Worm (Caenorhabditis elegans) whole organism, L4 larva: Measurements from ENCODE around the gene C54E10.7.
A peak's percentile ranks its signal among the peaks of the same experiment; 100 is the strongest.

Experiments
- D1046.2 ChIP-seq: fragments of 200-800 bp; sonication (Bioruptor generic); IDR thresholded peaks from 2 replicates; pipeline ENCODE4 v1.3.6; 2022; ENCODE audit warnings: missing genetic modification characterization, missing compliant biosample characterization
- F10B5.3 ChIP-seq: sonication (generic microtip); optimal IDR thresholded peaks from 2 replicates; lab custom pipeline; 2016; ENCODE audit warnings: mild to moderate bottlenecking, missing genetic modification characterization, missing compliant biosample characterization
- F44E2.7 ChIP-seq: fragments of 200-800 bp; sonication (Bioruptor generic); IDR thresholded peaks from 2 replicates; pipeline ENCODE4 v2.1.2; 2022; ENCODE audit warnings: missing genetic modification characterization, missing compliant biosample characterization
- T20F7.1 ChIP-seq: fragments of 200-800 bp; sonication (Bioruptor generic); optimal IDR thresholded peaks from 2 replicates; lab custom pipeline; 2018; ENCODE audit warnings: mild to moderate bottlenecking, missing genetic modification characterization, missing compliant biosample characterization
- T26A8.4 ChIP-seq: fragments of 200-800 bp; sonication (Bioruptor generic); IDR thresholded peaks from 2 replicates; pipeline ENCODE4 v1.3.6; 2022; ENCODE audit warnings: missing genetic modification characterization, missing compliant biosample characterization
- Y48G9A.11 ChIP-seq: fragments of 200-800 bp; sonication (Bioruptor generic); IDR thresholded peaks from 2 replicates; pipeline ENCODE4 v1.3.6; 2022; ENCODE audit warnings: missing genetic modification reagents, missing genetic modification characterization, missing compliant biosample characterization
- aha-1 ChIP-seq: fragments of 150-350 bp; peaks from one replicate; lab custom pipeline; 2014; ENCODE audit warnings: missing biosample characterization, missing genetic modification characterization
- ceh-20 ChIP-seq: fragments of 200-800 bp; sonication (Bioruptor generic); IDR thresholded peaks from 2 replicates; pipeline ENCODE4 v1.3.6; 2022; ENCODE audit warnings: missing genetic modification reagents, missing genetic modification characterization, missing compliant biosample characterization
- ceh-44 ChIP-seq: fragments of 200-800 bp; sonication (Bioruptor generic); IDR thresholded peaks from 2 replicates; pipeline ENCODE4 v1.3.6; 2022; ENCODE audit warnings: missing genetic modification reagents, missing genetic modification characterization, missing compliant biosample characterization
- ceh-62 ChIP-seq: sonication (generic microtip); optimal IDR thresholded peaks from 2 replicates; lab custom pipeline; 2017; ENCODE audit warnings: missing biosample characterization, missing genetic modification characterization
- ceh-82 ChIP-seq: sonication (generic microtip); optimal IDR thresholded peaks from 2 replicates; lab custom pipeline; 2017; ENCODE audit warnings: missing biosample characterization, missing genetic modification characterization
- daf-16 ChIP-seq, 3 experiments: sonication (generic microtip); optimal IDR thresholded peaks; 2 replicates each; lab custom pipeline; 2016 to 2017; ENCODE audit warnings: missing genetic modification characterization in 3 of 3, missing genetic modification reagents in 3 of 3, mild to moderate bottlenecking in 2 of 3, missing compliant biosample characterization in 2 of 3, missing biosample characterization in 1 of 3, moderate library complexity in 1 of 3
- dmd-6 ChIP-seq: fragments of 200-800 bp; sonication (Bioruptor generic); IDR thresholded peaks from 2 replicates; pipeline ENCODE4 v1.3.6; 2022; ENCODE audit warnings: missing genetic modification reagents, missing genetic modification characterization, missing compliant biosample characterization
- dmd-9 ChIP-seq: fragments of 200-800 bp; sonication (Bioruptor generic); IDR thresholded peaks from 2 replicates; pipeline ENCODE4 v1.3.6; 2022; ENCODE audit warnings: missing genetic modification reagents, missing genetic modification characterization, missing compliant biosample characterization
- duxl-1 ChIP-seq: sonication (generic microtip); optimal IDR thresholded peaks from 2 replicates; lab custom pipeline; 2016; ENCODE audit warnings: mild to moderate bottlenecking, missing genetic modification characterization, moderate library complexity, missing compliant biosample characterization; ENCODE audit not compliant: poor library complexity
- egl-27 ChIP-seq: sonication (generic microtip); optimal IDR thresholded peaks from 3 replicates; lab custom pipeline; 2017; ENCODE audit warnings: missing biosample characterization, missing genetic modification reagents, missing genetic modification characterization
- egl-43 ChIP-seq: fragments of 200-800 bp; sonication (Bioruptor generic); IDR thresholded peaks from 2 replicates; pipeline ENCODE4 v1.3.6; 2022; ENCODE audit warnings: missing genetic modification reagents, missing genetic modification characterization, missing compliant biosample characterization
- gei-8 ChIP-seq: fragments of 200-800 bp; sonication (Bioruptor generic); optimal IDR thresholded peaks from 2 replicates; lab custom pipeline; 2018; ENCODE audit warnings: mild to moderate bottlenecking, missing genetic modification characterization, missing compliant biosample characterization
- hif-1 ChIP-seq, 2 experiments: sonication (generic microtip); optimal IDR thresholded peaks; 2 replicates each; lab custom pipeline; 2016 to 2017; ENCODE audit warnings: missing compliant biosample characterization in 2 of 2, missing genetic modification characterization in 2 of 2, missing genetic modification reagents in 2 of 2, missing genotype in 2 of 2, mild to moderate bottlenecking in 1 of 2
- lin-13 ChIP-seq: fragments of 150-350 bp; optimal IDR thresholded peaks from 2 replicates; lab custom pipeline; 2014; ENCODE audit warnings: missing biosample characterization, missing genetic modification reagents, missing genetic modification characterization
- lin-38 ChIP-seq: fragments of 200-800 bp; sonication (Bioruptor generic); IDR thresholded peaks from 2 replicates; pipeline ENCODE4 v1.3.6; 2022; ENCODE audit warnings: missing genetic modification reagents, missing genetic modification characterization, missing compliant biosample characterization
- lin-39 ChIP-seq: fragments of 150-350 bp; optimal IDR thresholded peaks from 2 replicates; lab custom pipeline; 2014; ENCODE audit warnings: missing biosample characterization, missing genetic modification reagents, missing genetic modification characterization
- madf-5 ChIP-seq, 2 experiments: fragments of 200-800 bp; sonication (Bioruptor generic); IDR thresholded peaks; 2 replicates each; pipeline ENCODE4 v1.3.6; 2022; ENCODE audit warnings: missing compliant biosample characterization in 2 of 2, missing genetic modification characterization in 2 of 2
- mdl-1 ChIP-seq, 2 experiments: fragments of 150-350 bp in 1 of 2; sonication (generic microtip) in 1 of 2; optimal IDR thresholded peaks; 2 replicates each; lab custom pipeline; 2014 to 2017; ENCODE audit warnings: missing biosample characterization in 2 of 2, missing genetic modification characterization in 2 of 2
- mep-1 ChIP-seq: fragments of 150-350 bp; sonication (generic microtip); optimal IDR thresholded peaks from 3 replicates; lab custom pipeline; 2014; ENCODE audit warnings: missing biosample characterization, missing genetic modification characterization
- mxl-2 ChIP-seq: fragments of 200-800 bp; sonication (Bioruptor generic); conservative IDR thresholded peaks from 2 replicates; pipeline ENCODE4 v1.3.6; 2022; ENCODE audit warnings: missing genetic modification reagents, missing genetic modification characterization, missing compliant biosample characterization
- mxl-3 ChIP-seq: fragments of 200-800 bp; sonication (Bioruptor generic); optimal IDR thresholded peaks from 2 replicates; lab custom pipeline; 2018; ENCODE audit warnings: mild to moderate bottlenecking, missing genetic modification characterization, missing compliant biosample characterization
- nhr-11 ChIP-seq: fragments of 150-350 bp; optimal IDR thresholded peaks from 2 replicates; lab custom pipeline; 2014; ENCODE audit warnings: missing biosample characterization, missing genetic modification characterization
- nhr-111 ChIP-seq: fragments of 200-800 bp; sonication (Bioruptor generic); optimal IDR thresholded peaks from 2 replicates; lab custom pipeline; 2018; ENCODE audit warnings: mild to moderate bottlenecking, missing genetic modification characterization, missing compliant biosample characterization
- nhr-41 ChIP-seq: fragments of 200-800 bp; sonication (Bioruptor generic); IDR thresholded peaks from 2 replicates; pipeline ENCODE4 v1.3.6; 2022; ENCODE audit warnings: missing genetic modification reagents, missing genetic modification characterization, missing compliant biosample characterization
- nhr-42 ChIP-seq: fragments of 200-800 bp; sonication (Bioruptor generic); IDR thresholded peaks from 2 replicates; pipeline ENCODE4 v1.3.6; 2022; ENCODE audit warnings: missing genetic modification characterization, missing compliant biosample characterization
- nhr-48 ChIP-seq: sonication (generic microtip); optimal IDR thresholded peaks from 2 replicates; lab custom pipeline; 2016; ENCODE audit warnings: mild to moderate bottlenecking, missing genetic modification characterization, missing compliant biosample characterization
- pha-4 ChIP-seq, 2 experiments: fragments of 150-350 bp in 1 of 2; fragments of 200-800 bp in 1 of 2; sonication (Bioruptor generic) in 1 of 2; IDR thresholded peaks in 1 of 2; optimal IDR thresholded peaks in 1 of 2; 2 replicates each; pipeline versions ENCODE4 v1.3.6 to Lab custom; 2014 to 2022; ENCODE audit warnings: missing genetic modification characterization in 2 of 2, missing genetic modification reagents in 2 of 2, missing biosample characterization in 1 of 2, missing compliant biosample characterization in 1 of 2
- pqm-1 ChIP-seq: sonication (generic microtip); optimal IDR thresholded peaks from 2 replicates; lab custom pipeline; 2017; ENCODE audit warnings: missing biosample characterization, missing genetic modification characterization
- rbr-2 ChIP-seq: sonication (generic microtip); optimal IDR thresholded peaks from 2 replicates; lab custom pipeline; 2016; ENCODE audit warnings: missing genotype, missing genetic modification characterization, missing compliant biosample characterization
- set-16 ChIP-seq: fragments of 200-800 bp; sonication (Bioruptor generic); IDR thresholded peaks from 2 replicates; pipeline ENCODE4 v1.3.6; 2022; ENCODE audit warnings: missing genetic modification reagents, missing genetic modification characterization, missing compliant biosample characterization
- skn-1 ChIP-seq: fragments of 150-350 bp; optimal IDR thresholded peaks from 2 replicates; lab custom pipeline; 2014; ENCODE audit warnings: missing biosample characterization, missing genetic modification characterization
- snpc-1.2 ChIP-seq: fragments of 200-800 bp; sonication (Bioruptor generic); IDR thresholded peaks from 2 replicates; pipeline ENCODE4 v1.3.6; 2022; ENCODE audit warnings: missing genetic modification reagents, missing genetic modification characterization, missing compliant biosample characterization
- spr-1 ChIP-seq: sonication (generic microtip); optimal IDR thresholded peaks from 2 replicates; lab custom pipeline; 2016; ENCODE audit warnings: mild to moderate bottlenecking, missing genetic modification characterization, missing compliant biosample characterization
- spr-3 ChIP-seq: fragments of 200-800 bp; sonication (Bioruptor generic); optimal IDR thresholded peaks from 2 replicates; lab custom pipeline; 2018; ENCODE audit warnings: mild to moderate bottlenecking, missing genetic modification characterization, missing compliant biosample characterization
- tra-1 ChIP-seq: fragments of 200-800 bp; sonication (Bioruptor generic); IDR thresholded peaks from 2 replicates; pipeline ENCODE4 v1.3.6; 2022; ENCODE audit warnings: missing genetic modification reagents, missing genetic modification characterization, missing compliant biosample characterization
- unc-130 ChIP-seq: sonication (generic microtip); optimal IDR thresholded peaks from 2 replicates; lab custom pipeline; 2016; ENCODE audit warnings: missing genetic modification reagents, missing genetic modification characterization, missing compliant biosample characterization
- unc-39 ChIP-seq: sonication (generic microtip); optimal IDR thresholded peaks from 2 replicates; lab custom pipeline; 2017; ENCODE audit warnings: missing biosample characterization, missing genetic modification characterization
- unc-62 ChIP-seq, 3 experiments: fragments of 150-350 bp in 1 of 3; sonication (generic microtip); optimal IDR thresholded peaks in 2 of 3; peaks in 1 of 3; 1 replicate in 1 of 3; 2 replicates in 2 of 3; lab custom pipeline; 2014 to 2017; ENCODE audit warnings: missing biosample characterization in 3 of 3, missing genetic modification characterization in 3 of 3, missing genetic modification reagents in 3 of 3, missing genotype in 1 of 3
- zfp-2 ChIP-seq: sonication (generic microtip); optimal IDR thresholded peaks from 2 replicates; lab custom pipeline; 2016; ENCODE audit warnings: mild to moderate bottlenecking, missing genetic modification characterization, missing compliant biosample characterization

C54E10.7 gene

ce11 chrV:18776245-18776737 is 35.2 kb upstream of the C54E10.7 start, which contains the start of gene Y17D7B.4:
Y17D7B.4 (minus strand) TSS chrV:18776687.
- TF ChIP-seq duxl-1 (tag; lab: Kevin White, UChicago) (peak; percentile 57), hif-1 (tag; optimal IDR thresholded peaks at IDR 0.05; lab: Kevin White, UChicago) (no peak), pqm-1 (tag; lab: Kevin White, UChicago) (no peak), nhr-42 (0 out of 2 replicates have a peak, but pooled peaks have one; percentile 51), snpc-1.2 (GFP tag; lab: Robert Waterston, UW) (no peak), mxl-2 (GFP tag; lab: Robert Waterston, UW) (no peak), unc-62 (GFP tag; optimal IDR thresholded peaks at IDR 0.05 in 1 of 2; lab: Kevin White, UChicago) (peak in 1 of 2 experiments; percentile 66), unc-62 (tag; optimal IDR thresholded peaks at IDR 0.05; lab: Kevin White, UChicago) (no peak), D1046.2 (GFP tag; lab: Robert Waterston, UW) (no peak), F10B5.3 (tag; lab: Kevin White, UChicago) (no peak), gei-8 (no peak), Y48G9A.11 (GFP tag; lab: Robert Waterston, UW) (0 out of 2 replicates have a peak, but pooled peaks have one; percentile 9), aha-1 (tag; lab: Kevin White, UChicago) (peak; percentile 95)

- TF ChIP-seq ceh-44 (GFP tag; lab: Robert Waterston, UW), result no peak
- TF ChIP-seq pha-4 (GFP tag; IDR thresholded peaks at IDR 0.05; lab: Robert Waterston, UW), result 0 out of 2 replicates have a peak, but pooled peaks have one; percentile 31
- no peak for TF ChIP-seq pha-4 (tag; optimal IDR thresholded peaks at IDR 0.05; lab: Kevin White, UChicago)
- 0 out of 2 replicates have a peak, but pooled peaks have one; percentile 15 for TF ChIP-seq tra-1 (GFP tag; lab: Robert Waterston, UW)
- no peak for TF ChIP-seq skn-1 (tag; lab: Kevin White, UChicago)
- no peak for TF ChIP-seq nhr-41 (GFP tag; lab: Robert Waterston, UW)
- 0 out of 2 replicates have a peak, but pooled peaks have one; percentile 12 for TF ChIP-seq lin-38 (GFP tag; lab: Robert Waterston, UW)
- no peak for TF ChIP-seq lin-39
- TF ChIP-seq aha-1 (tag; lab: Kevin White, UChicago), result no peak
- 0 out of 2 replicates have a peak, but pooled peaks have one; percentile 17 for TF ChIP-seq egl-43 (GFP tag; lab: Robert Waterston, UW)
- peak; percentile 49 for TF ChIP-seq lin-13 (GFP tag; lab: Kevin White, UChicago)
- peak in 1 of 2 experiments; percentile 41 for TF ChIP-seq unc-62 (GFP tag; optimal IDR thresholded peaks at IDR 0.05 in 1 of 2; lab: Kevin White, UChicago)
- TF ChIP-seq unc-62 (tag; optimal IDR thresholded peaks at IDR 0.05; lab: Kevin White, UChicago), result no peak
- TF ChIP-seq dmd-9 (GFP tag; lab: Robert Waterston, UW), result no peak
- TF ChIP-seq spr-1 (tag; lab: Kevin White, UChicago), result no peak
- no peak for TF ChIP-seq ceh-62 (tag; lab: Kevin White, UChicago)
- TF ChIP-seq spr-3 (GFP tag; lab: Kevin White, UChicago), result no peak
- no peak for TF ChIP-seq rbr-2 (tag; lab: Kevin White, UChicago)
Measured at ce11 chrV:18780605-18781004, 30.9 kb upstream of the C54E10.7 start.

- peak; percentile 39; the same call in 1 of the 2 replicates for TF ChIP-seq set-16 (GFP tag; lab: Robert Waterston, UW)
- TF ChIP-seq nhr-48, result peak; percentile 4
- TF ChIP-seq ceh-82, result no peak
- peak; percentile 87 for TF ChIP-seq dmd-6
- no peak for TF ChIP-seq mxl-3
- peak in 1 of 2 experiments; percentile 8 for TF ChIP-seq daf-16 (GFP tag; optimal IDR thresholded peaks at IDR 0.05; lab: Kevin White, UChicago)
- TF ChIP-seq daf-16 (tag; optimal IDR thresholded peaks at IDR 0.05; lab: Kevin White, UChicago), result peak; percentile 57
- TF ChIP-seq egl-27 (tag; lab: Kevin White, UChicago), result no peak
- TF ChIP-seq nhr-111, result no peak
- no peak for TF ChIP-seq nhr-11 (tag; lab: Kevin White, UChicago)
- peak; percentile 25 for TF ChIP-seq mep-1 (tag; lab: Kevin White, UChicago)
- TF ChIP-seq unc-130 (GFP tag; lab: Kevin White, UChicago), result no peak
- no peak for TF ChIP-seq T20F7.1 (GFP tag; lab: Kevin White, UChicago)
- TF ChIP-seq zfp-2 (tag; lab: Kevin White, UChicago), result no peak
- no peak for TF ChIP-seq T26A8.4 (GFP tag; lab: Robert Waterston, UW)
- no peak for TF ChIP-seq unc-39
- no peak for TF ChIP-seq mdl-1 (tag; optimal IDR thresholded peaks at IDR 0.05; lab: Kevin White, UChicago)
- 0 out of 2 replicates have a peak, but pooled peaks have one; percentile 20 for TF ChIP-seq ceh-20 (GFP tag; lab: Robert Waterston, UW)
- TF ChIP-seq hif-1 (tag; optimal IDR thresholded peaks at IDR 0.05; lab: Kevin White, UChicago), result no peak
- TF ChIP-seq F44E2.7, result no peak
- TF ChIP-seq ceh-44 (GFP tag; lab: Robert Waterston, UW), result no peak
- TF ChIP-seq madf-5 (GFP tag; IDR thresholded peaks at IDR 0.05; lab: Robert Waterston, UW), result no peak
Measured at ce11 chrV:18782747-18783146, 28.7 kb upstream of the C54E10.7 start.
